Fruit fly (Drosophila melanogaster) ovary, adult (tissue): Measurements from ENCODE around the gene CG9743.

Source experiments
- CG17801 ChIP-seq: fragments of 200-800 bp; optimal IDR thresholded peaks from 2 replicates; lab custom pipeline; 2019; ENCODE audit warnings: missing biosample characterization, mild to moderate bottlenecking, missing genetic modification characterization, moderate library complexity; ENCODE audit not compliant: partially characterized antibody

CG9743 gene

DNA sequence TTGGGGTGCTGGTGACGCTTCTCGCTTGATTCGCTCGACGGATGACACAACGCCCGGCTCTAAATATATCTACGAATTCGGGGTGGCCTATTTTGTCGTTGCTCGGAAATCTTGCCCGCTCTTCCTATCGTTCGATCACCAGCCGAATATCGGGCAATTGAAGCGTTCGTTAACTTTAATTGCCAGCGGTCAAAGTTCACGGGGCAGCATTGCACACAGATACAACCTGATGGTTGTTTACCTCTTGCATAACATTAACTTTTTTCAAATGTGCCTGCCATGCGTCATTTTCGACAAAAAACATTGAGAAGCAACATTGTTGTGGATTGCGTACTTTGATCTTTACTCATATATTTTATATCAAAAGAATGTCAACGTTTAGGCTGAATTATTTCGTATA, 5.0 kb downstream of the CG9743 start:
- no peak for TF ChIP-seq CG17801 (GFP tag; lab: Kevin White, UChicago)

DNA sequence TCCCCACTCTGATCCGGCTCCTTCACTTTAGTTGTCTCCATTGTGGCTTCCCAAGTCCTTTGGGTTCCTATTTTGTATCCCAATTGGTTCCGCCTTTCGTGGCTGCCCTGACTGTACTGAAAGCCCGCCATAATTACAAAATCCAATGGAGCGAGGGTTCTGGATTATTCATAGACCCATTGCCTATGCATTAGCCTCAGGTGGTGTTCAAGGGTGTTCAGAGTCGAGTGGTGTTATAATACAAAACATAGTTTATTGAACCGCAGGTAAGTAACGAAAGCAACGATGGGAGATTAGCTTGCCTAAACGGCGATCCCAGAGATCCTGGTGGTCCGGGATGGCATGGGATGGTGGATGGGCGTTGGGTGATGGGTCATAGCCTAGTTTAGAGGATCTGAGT, 6.7 kb downstream of the CG9743 start, which contains the start of gene CG15531:
TSS of gene CG15531 (minus strand) at position 101 of the 400 bp plus-strand sequence.
- TF ChIP-seq CG17801 (GFP tag; lab: Kevin White, UChicago), result no peak

DNA sequence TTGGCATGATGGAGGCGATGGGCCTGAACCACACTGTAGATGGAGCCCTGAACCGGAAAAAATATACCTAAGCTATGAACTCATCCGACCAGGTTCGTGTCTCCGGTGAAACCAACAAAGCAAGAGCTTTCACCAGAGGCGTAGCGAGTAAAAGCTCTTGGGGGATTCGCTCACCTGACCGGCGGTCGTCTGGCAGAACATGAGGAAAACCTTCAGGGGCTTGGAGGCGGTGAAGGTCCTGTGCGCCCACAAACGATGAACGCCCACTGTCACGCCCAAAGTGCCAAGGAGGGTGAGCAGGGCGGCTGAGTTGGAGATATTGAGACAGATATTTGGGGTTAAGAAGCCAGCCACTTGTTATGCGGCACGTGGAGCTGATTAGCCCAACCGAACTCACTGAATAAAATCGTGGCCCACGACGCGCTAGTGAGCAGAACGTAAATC, 7.2 kb downstream of the CG9743 start:
- TF ChIP-seq CG17801 (GFP tag; lab: Kevin White, UChicago), result peak; percentile 59

DNA sequence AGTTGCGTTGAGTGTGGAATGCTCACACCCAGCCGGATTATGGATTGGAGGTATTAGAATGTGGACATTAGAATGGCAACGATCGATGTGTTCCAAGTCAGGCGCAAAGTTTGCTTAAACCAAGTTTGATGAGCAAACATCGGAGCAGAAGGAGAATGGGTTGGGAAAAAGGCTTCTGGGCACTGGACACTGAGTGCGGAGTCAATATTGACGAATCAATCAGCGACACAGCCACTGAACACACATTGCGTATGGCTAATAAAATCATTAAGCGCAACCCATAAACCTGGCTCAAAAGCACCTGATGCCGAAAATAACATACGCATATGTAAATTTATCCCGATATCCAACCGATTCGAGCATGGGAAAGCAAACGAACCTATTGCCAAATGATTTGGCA, 9.0 kb downstream of the CG9743 start:
- TF ChIP-seq CG17801 (GFP tag; lab: Kevin White, UChicago), result no peak

DNA sequence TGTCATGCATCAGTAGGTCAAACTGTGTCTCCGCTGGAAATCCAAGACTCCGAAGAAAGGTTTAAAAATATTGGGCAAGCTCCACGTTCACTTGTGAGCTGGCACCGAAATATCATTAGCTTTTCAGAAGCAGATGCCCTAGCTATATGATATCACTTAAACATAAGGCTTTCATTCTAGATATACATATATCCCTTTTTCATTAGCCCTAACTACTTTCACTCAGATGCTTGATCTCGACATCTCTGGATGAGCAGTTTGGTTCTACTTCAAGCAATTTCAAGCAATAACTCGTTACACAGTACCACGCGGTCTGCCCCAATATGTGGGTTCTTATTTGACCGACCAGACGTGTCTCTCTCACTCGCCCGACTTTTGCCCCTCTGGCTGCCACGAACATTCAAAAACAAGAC, 11.3 kb downstream of the CG9743 start:
- peak; percentile 45 for TF ChIP-seq CG17801 (GFP tag; lab: Kevin White, UChicago)

DNA sequence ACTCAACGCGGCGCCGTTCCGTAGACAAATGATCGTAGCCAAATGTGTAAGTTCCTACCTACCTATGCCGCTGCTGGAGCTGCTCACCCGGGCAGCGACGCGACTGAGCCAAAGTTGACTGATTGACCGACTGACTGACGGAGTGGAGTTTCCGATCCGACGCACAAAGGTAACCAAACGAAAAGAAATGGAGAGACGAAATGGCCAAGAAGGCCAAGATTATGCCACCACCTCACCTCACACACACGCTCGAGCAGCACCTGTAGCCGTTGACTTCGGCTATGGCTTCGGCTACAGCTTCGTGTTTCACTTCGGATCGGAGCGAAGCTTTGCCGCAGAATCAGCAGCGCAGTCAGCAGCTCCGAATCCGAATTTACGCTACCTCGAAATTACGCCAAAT, 11.8 kb downstream of the CG9743 start, which contains the start of gene CG9747:
TSS of gene CG9747 (minus strand) at position 206 of the 400 bp plus-strand sequence.
- TF ChIP-seq CG17801 (GFP tag; lab: Kevin White, UChicago), result no peak

DNA sequence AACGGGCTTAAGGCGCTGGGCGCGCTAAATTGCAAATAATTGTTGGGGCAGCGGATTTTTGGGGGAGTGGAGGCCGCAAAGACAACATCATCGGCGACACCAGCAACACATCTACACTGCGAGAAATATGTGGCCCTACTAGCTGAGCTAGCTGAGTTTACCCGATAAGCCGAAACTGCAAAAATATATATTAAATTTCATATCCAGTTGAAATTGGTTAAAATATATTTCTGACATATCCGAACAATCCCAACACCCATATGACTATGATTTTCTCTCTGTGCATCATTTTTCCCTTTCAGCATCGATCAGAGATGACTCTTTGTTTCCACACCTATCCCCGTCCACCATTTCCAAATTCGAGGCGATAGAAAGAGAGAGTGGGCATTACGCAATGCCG, 13.0 kb downstream of the CG9743 start:
- no peak for TF ChIP-seq CG17801 (GFP tag; lab: Kevin White, UChicago)

DNA sequence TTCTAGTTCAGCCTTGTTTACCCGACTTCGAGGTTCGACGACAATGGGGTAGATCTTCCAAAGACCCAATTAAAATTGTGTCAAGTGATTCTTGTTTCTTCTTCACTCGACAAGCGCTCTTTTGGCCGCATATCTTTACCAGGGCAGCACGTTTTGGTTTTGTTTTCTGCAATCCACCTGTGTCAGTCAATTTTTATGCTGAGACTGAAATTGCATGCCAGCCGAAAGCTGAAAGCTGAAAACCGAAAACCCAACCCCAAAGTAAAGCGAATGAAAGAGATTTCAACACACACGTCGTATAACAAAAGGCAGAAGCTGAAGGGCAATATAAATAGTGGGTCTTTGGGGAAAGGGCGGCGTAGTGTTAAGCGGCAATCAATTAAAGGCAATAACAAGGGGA, 13.4 kb downstream of the CG9743 start:
- peak; percentile 14 for TF ChIP-seq CG17801 (GFP tag; lab: Kevin White, UChicago)

DNA sequence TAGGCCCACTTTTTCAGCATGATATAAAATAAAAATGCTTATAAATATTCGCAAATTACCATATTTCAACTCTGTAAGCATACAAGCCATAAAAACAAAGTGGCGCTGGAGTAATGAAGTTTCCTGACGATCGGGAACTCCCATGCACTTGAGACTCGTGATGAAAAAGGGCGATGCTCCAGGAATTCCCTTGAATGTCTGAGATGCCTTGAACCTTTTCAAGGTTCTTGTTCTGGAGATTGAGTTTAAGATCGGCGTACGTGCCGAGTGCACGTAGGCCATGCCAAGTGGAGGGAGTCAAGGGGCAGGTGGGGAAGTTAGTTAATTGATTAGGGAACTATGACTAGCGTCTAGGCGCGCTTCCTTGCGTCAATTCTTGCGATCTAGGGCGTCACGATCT, 18.9 kb downstream of the CG9743 start:
- TF ChIP-seq CG17801 (GFP tag; lab: Kevin White, UChicago), result no peak

DNA sequence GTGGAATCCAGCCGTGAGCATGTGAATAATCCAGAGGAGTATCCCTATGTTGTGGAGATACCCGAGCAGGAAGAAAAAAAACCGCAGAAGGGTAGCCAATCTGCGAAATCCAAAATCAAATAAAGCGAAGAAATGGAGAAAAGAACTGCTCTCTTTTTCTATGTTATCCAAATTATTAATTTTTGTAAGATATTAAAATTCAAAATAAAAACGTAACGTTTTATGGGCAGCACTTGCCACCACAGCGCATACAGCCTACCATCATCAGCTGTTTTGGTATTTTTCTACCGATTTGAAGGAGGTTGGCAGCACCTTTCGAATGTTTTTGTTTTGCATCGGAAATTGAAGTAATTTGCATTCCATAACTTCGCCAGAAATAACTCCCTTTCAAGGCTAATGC, 22.9 kb downstream of the CG9743 start, which contains the start of gene Bet5:
TSS of gene Bet5 (plus strand) at position 299 of the 400 bp plus-strand sequence.
- no peak for TF ChIP-seq CG17801 (GFP tag; lab: Kevin White, UChicago)

DNA sequence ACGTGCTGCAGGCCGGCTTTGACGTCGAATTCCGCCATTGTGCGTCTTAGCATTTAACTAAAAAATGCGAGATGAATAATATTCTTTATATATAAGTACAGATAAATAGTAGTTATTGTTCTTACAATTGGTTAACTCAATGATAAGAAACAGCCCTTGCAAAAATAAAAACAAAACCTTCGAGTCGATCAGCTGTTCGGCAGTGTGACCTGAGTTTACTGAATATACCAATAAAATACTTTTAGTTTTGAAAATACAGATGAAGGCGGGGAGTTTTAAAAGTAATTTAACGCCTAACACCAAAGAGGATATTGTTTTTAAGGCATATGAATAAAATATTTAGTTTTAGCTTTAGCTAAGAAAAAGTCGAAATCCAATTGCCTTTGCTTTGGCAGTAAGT, 25.3 kb downstream of the CG9743 start, which contains the start of the genes CG1983 and CG15530:
TSS of gene CG1983 (minus strand) at position 207 of the 400 bp plus-strand sequence.
TSS of gene CG15530 (plus strand) at position 384 of the 400 bp plus-strand sequence.
- TF ChIP-seq CG17801 (GFP tag; lab: Kevin White, UChicago), result no peak

DNA sequence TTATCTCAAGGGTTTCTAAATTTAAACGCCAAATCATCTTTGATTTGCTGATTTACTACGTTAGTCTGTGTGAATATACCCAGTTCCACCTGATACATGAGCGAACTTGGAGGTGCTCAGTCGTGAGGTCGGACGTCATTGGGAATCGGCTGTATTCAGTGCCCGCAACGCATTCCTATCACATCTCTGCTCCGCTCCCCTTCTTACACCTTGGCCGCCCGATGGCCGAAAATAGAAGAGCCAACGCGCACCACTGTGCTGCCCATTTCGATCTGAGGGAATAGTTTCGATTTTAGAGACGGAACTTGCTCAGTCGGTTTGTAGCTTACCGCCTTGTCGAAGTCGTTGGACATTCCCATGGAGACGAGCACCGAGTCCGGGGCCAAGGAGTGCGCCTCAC, 26.5 kb downstream of the CG9743 start:
- no peak for TF ChIP-seq CG17801 (GFP tag; lab: Kevin White, UChicago)

DNA sequence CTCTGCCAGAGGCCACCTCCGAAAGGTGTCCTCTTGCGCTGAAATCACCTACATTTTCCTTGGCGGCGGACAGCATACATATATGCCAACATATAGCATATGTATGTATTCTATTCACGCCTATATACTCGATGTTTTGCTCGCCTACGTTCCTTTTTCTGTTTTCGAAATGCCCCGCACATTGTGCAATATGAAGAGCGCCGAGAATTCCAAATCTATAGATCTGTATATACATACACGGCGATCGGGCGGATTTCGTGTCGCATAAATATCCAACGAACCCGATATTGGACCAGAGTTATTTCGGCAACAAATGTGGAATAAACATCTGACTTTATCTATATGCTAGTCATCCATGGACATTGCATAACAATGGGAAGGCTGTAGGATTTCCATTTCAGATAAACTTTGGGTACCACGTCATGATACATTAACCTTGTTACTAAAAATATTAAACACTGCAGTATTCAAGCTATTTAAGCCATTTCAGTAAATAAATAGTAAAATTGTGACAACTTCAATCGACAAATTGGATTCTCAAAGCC, 27.7 kb downstream of the CG9743 start:
- no peak for TF ChIP-seq CG17801 (GFP tag; lab: Kevin White, UChicago)

DNA sequence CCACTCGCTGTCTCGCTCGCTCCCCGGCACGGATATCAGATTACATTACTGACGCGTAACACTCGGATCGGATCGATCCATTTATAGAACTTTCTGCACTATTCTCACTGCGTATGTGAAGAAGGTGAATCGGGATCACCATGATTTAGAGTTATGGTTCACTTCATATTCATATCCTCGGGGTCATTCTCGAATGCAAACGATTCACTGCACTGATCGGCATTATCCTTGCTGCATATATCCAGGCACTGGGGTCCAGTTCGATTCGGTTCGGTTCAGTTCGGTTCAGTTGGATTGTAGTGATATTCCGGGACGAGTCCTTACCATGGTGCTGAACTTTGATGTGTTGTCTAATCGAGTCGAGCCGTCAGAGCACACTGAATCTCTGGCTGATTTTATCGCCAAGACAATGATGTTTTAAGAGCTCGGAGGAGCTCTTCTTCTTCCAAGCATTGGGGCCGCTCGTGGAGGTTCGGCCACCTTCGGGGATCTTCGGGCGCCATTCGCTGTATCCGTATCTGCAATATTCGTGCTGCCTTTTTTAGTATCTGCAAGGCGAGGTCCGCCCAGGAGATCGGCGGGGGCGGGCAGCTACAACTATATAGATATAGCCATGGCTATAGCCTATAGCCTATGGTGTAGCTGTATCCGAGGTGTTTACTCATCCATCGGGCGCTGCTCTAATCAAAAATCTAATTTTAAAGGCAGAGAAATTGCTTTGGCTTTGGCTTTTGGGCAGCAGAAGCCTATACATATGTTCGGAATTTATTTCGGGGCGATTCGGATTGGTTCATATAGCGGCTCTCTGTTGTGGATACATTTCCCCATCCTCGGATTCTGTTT, 28.4 kb downstream of the CG9743 start, which contains the start of gene Mlc2:
TSS of gene Mlc2 (minus strand) at position 392 of the 843 bp plus-strand sequence.
- no peak for TF ChIP-seq CG17801 (GFP tag; lab: Kevin White, UChicago)
